Fruit fly (Drosophila melanogaster) whole organism, embryonic: ENCODE results near the gene upSET.

Source experiments
- ATbp ChIP-seq: fragments of 200-800 bp; sonication (Bioruptor generic); optimal IDR thresholded peaks from 2 replicates; lab custom pipeline; 2017; ENCODE audit warnings: missing biosample characterization, mild to moderate bottlenecking, missing genetic modification characterization, missing genetic modification reagents
- Abd-B ChIP-seq: fragments of 200-800 bp; sonication (Bioruptor generic); optimal IDR thresholded peaks from 2 replicates; lab custom pipeline; 2018; ENCODE audit warnings: missing biosample characterization, mild to moderate bottlenecking, missing genetic modification characterization, moderate library complexity
- B-H2 ChIP-seq: fragments of 200-800 bp; sonication (Bioruptor generic); optimal IDR thresholded peaks from 2 replicates; lab custom pipeline; 2018; ENCODE audit warnings: missing biosample characterization, mild to moderate bottlenecking, missing genetic modification characterization
- Blimp-1 ChIP-seq: fragments of 200-800 bp; sonication (Bioruptor generic); optimal IDR thresholded peaks from 3 replicates; lab custom pipeline; 2018; ENCODE audit warnings: missing biosample characterization, missing genetic modification characterization, mild to moderate bottlenecking, moderate library complexity, missing genetic modification reagents
- BtbVII ChIP-seq: fragments of 200-800 bp; sonication (Bioruptor generic); optimal IDR thresholded peaks from 3 replicates; lab custom pipeline; 2017; ENCODE audit warnings: missing biosample characterization, mild to moderate bottlenecking, missing genetic modification characterization
- CG11456 ChIP-seq: fragments of 200-800 bp; sonication (Bioruptor generic); IDR thresholded peaks from 3 replicates; pipeline ENCODE4 v1.3.6; 2022; ENCODE audit warnings: missing biosample characterization, missing genetic modification characterization
- CG13894 ChIP-seq: fragments of 200-800 bp; sonication (Bioruptor generic); optimal IDR thresholded peaks from 3 replicates; lab custom pipeline; 2018; ENCODE audit warnings: missing biosample characterization, mild to moderate bottlenecking, missing genetic modification characterization, moderate library complexity
- CG14667 ChIP-seq: fragments of 200-800 bp; sonication (Bioruptor generic); IDR thresholded peaks from 2 replicates; pipeline ENCODE4 v1.3.6; 2022; ENCODE audit warnings: missing biosample characterization, missing genetic modification characterization
- CG2116 ChIP-seq: fragments of 200-800 bp; sonication (Bioruptor generic); optimal IDR thresholded peaks from 3 replicates; lab custom pipeline; 2018; ENCODE audit warnings: missing biosample characterization, mild to moderate bottlenecking, missing genetic modification characterization
- CG2712 ChIP-seq: fragments of 200-800 bp; optimal IDR thresholded peaks from 3 replicates; lab custom pipeline; 2019; ENCODE audit warnings: missing biosample characterization, mild to moderate bottlenecking, missing genetic modification characterization, moderate library complexity
- CG3407 ChIP-seq: fragments of 200-800 bp; sonication (Bioruptor generic); optimal IDR thresholded peaks from 2 replicates; lab custom pipeline; 2018; ENCODE audit warnings: missing biosample characterization, mild to moderate bottlenecking, missing genetic modification characterization
- CG3847 ChIP-seq: fragments of 200-800 bp; sonication (Bioruptor generic); IDR thresholded peaks from 2 replicates; pipeline ENCODE4 v1.3.6; 2022; ENCODE audit warnings: missing biosample characterization, missing genetic modification characterization
- CG4820 ChIP-seq: fragments of 200-800 bp; sonication (Bioruptor generic); optimal IDR thresholded peaks from 3 replicates; lab custom pipeline; 2016; ENCODE audit warnings: missing biosample characterization, missing genetic modification characterization
- CG4854 ChIP-seq: fragments of 200-800 bp; sonication (Bioruptor generic); optimal IDR thresholded peaks from 2 replicates; lab custom pipeline; 2016; ENCODE audit warnings: missing biosample characterization, missing genetic modification characterization, inconsistent platforms
- CG5180 ChIP-seq: fragments of 200-800 bp; sonication (Bioruptor generic); optimal IDR thresholded peaks from 3 replicates; lab custom pipeline; 2017; ENCODE audit warnings: missing biosample characterization, missing genetic modification characterization, mild to moderate bottlenecking, moderate library complexity, missing genetic modification reagents
- CG6813 ChIP-seq: fragments of 200-800 bp; sonication (Bioruptor generic); optimal IDR thresholded peaks from 2 replicates; lab custom pipeline; 2017; ENCODE audit warnings: missing biosample characterization, missing genetic modification characterization, mild to moderate bottlenecking, moderate library complexity, missing genetic modification reagents
- CG7928 ChIP-seq: fragments of 200-800 bp; sonication (Bioruptor generic); optimal IDR thresholded peaks from 2 replicates; lab custom pipeline; 2017; ENCODE audit warnings: missing biosample characterization, mild to moderate bottlenecking, missing genetic modification characterization
- CG8281 ChIP-seq: fragments of 200-800 bp; sonication (Bioruptor generic); optimal IDR thresholded peaks from 2 replicates; lab custom pipeline; 2018; ENCODE audit warnings: missing biosample characterization, mild to moderate bottlenecking, missing genetic modification characterization, moderate library complexity
- Dek ChIP-seq: fragments of 200-800 bp; sonication (Bioruptor generic); optimal IDR thresholded peaks from 3 replicates; lab custom pipeline; 2019; ENCODE audit warnings: missing biosample characterization, mild to moderate bottlenecking, missing genetic modification characterization, moderate library complexity
- Dp ChIP-seq: fragments of 200-800 bp; sonication (Bioruptor generic); optimal IDR thresholded peaks from 2 replicates; lab custom pipeline; 2018; ENCODE audit warnings: missing biosample characterization, mild to moderate bottlenecking, missing genetic modification characterization, moderate library complexity
- Drgx ChIP-seq: fragments of 200-800 bp; sonication (Bioruptor generic); IDR thresholded peaks from 2 replicates; pipeline ENCODE4 v1.3.6; 2022; ENCODE audit warnings: missing biosample characterization, missing genetic modification characterization
- Fer1 ChIP-seq: fragments of 200-800 bp; sonication (Bioruptor generic); optimal IDR thresholded peaks from 2 replicates; lab custom pipeline; 2017; ENCODE audit warnings: missing biosample characterization, mild to moderate bottlenecking, missing genetic modification characterization
- HmgD ChIP-seq: fragments of 200-800 bp; sonication (Bioruptor generic); optimal IDR thresholded peaks from 3 replicates; lab custom pipeline; 2016; ENCODE audit warnings: missing biosample characterization, missing genetic modification characterization
- Hr3 ChIP-seq: fragments of 200-800 bp; sonication (Bioruptor generic); optimal IDR thresholded peaks from 3 replicates; lab custom pipeline; 2016; ENCODE audit warnings: missing biosample characterization, missing genetic modification characterization
- MBD-R2 ChIP-seq: fragments of 200-800 bp; sonication (Bioruptor generic); IDR thresholded peaks from 2 replicates; pipeline ENCODE4 v1.3.6; 2022; ENCODE audit warnings: missing biosample characterization, missing genetic modification characterization
- Nf-YA ChIP-seq: fragments of 200-800 bp; sonication (Bioruptor generic); IDR thresholded peaks from 2 replicates; pipeline ENCODE4 v1.3.6; 2022; ENCODE audit warnings: missing biosample characterization, missing genetic modification characterization
- Opbp ChIP-seq: fragments of 200-800 bp; sonication (Bioruptor generic); IDR thresholded peaks from 3 replicates; pipeline ENCODE4 v1.3.6; 2022; ENCODE audit warnings: missing biosample characterization, missing genetic modification characterization; ENCODE audit not compliant: partially characterized antibody
- Ravus ChIP-seq: fragments of 200-800 bp; sonication (Bioruptor generic); IDR thresholded peaks from 2 replicates; pipeline ENCODE4 v1.3.6; 2022; ENCODE audit warnings: missing biosample characterization, missing genetic modification characterization
- Tbp ChIP-seq: fragments of >200 bp; optimal IDR thresholded peaks from 2 replicates; lab custom pipeline; 2018; ENCODE audit warnings: missing biosample characterization, missing genetic modification characterization
- Xrp1 ChIP-seq: fragments of 200-800 bp; sonication (Bioruptor generic); IDR thresholded peaks from 2 replicates; pipeline ENCODE4 v1.3.6; 2022; ENCODE audit warnings: missing biosample characterization, missing genetic modification characterization
- amos ChIP-seq: fragments of 200-800 bp; sonication (Bioruptor generic); IDR thresholded peaks from 2 replicates; pipeline ENCODE4 v1.3.6; 2022; ENCODE audit warnings: missing biosample characterization, missing genetic modification characterization; ENCODE audit not compliant: partially characterized antibody
- ap ChIP-seq: fragments of 200-800 bp; sonication (Bioruptor generic); IDR thresholded peaks from 2 replicates; pipeline ENCODE4 v1.3.6; 2022; ENCODE audit warnings: missing biosample characterization, missing genetic modification characterization
- ase ChIP-seq: fragments of 200-800 bp; sonication (Bioruptor generic); IDR thresholded peaks from 3 replicates; pipeline ENCODE4 v1.3.6; 2022; ENCODE audit warnings: missing biosample characterization, missing genetic modification characterization
- cato ChIP-seq: fragments of 200-800 bp; sonication (Bioruptor generic); optimal IDR thresholded peaks from 2 replicates; lab custom pipeline; 2016; ENCODE audit warnings: missing biosample characterization, missing genetic modification characterization, borderline replicate concordance
- dan ChIP-seq: fragments of 200-800 bp; sonication (Bioruptor generic); IDR thresholded peaks from 2 replicates; pipeline ENCODE4 v1.3.6; 2022; ENCODE audit warnings: missing biosample characterization, missing genetic modification characterization
- danr ChIP-seq: fragments of 200-800 bp; sonication (Bioruptor generic); IDR thresholded peaks from 2 replicates; pipeline ENCODE4 v1.3.6; 2022; ENCODE audit warnings: missing biosample characterization, missing genetic modification characterization
- eve ChIP-seq, 2 experiments: fragments of >200 bp; optimal IDR thresholded peaks; 2 replicates each; lab custom pipeline; 2017; ENCODE audit warnings: missing biosample characterization in 2 of 2, missing genetic modification characterization in 2 of 2
- hth ChIP-seq: fragments of >200 bp; optimal IDR thresholded peaks from 2 replicates; lab custom pipeline; 2017; ENCODE audit warnings: inconsistent platforms
- kah ChIP-seq: fragments of 200-800 bp; sonication (Bioruptor generic); optimal IDR thresholded peaks from 2 replicates; lab custom pipeline; 2018; ENCODE audit warnings: missing biosample characterization, mild to moderate bottlenecking, missing genetic modification characterization
- kni ChIP-seq: fragments of 200-800 bp; sonication (Bioruptor generic); optimal IDR thresholded peaks from 3 replicates; lab custom pipeline; 2017; ENCODE audit warnings: mild to moderate bottlenecking, missing biosample characterization, missing genetic modification reagents, missing genetic modification characterization
- lab ChIP-seq: fragments of 200-800 bp; sonication (Bioruptor generic); optimal IDR thresholded peaks from 3 replicates; lab custom pipeline; 2017; ENCODE audit warnings: missing biosample characterization, missing genetic modification characterization, mild to moderate bottlenecking, moderate library complexity, missing genetic modification reagents
- maf-S ChIP-seq: fragments of 200-800 bp; sonication (Bioruptor generic); optimal IDR thresholded peaks from 2 replicates; lab custom pipeline; 2016; ENCODE audit warnings: missing biosample characterization, missing genetic modification characterization
- peb ChIP-seq: fragments of 200-800 bp; sonication (Bioruptor generic); IDR thresholded peaks from 2 replicates; pipeline ENCODE4 v1.3.6; 2022; ENCODE audit warnings: missing biosample characterization, missing genetic modification characterization
- pum ChIP-seq: fragments of 200-800 bp; sonication (Bioruptor generic); optimal IDR thresholded peaks from 2 replicates; lab custom pipeline; 2016; ENCODE audit warnings: missing biosample characterization, missing genetic modification characterization
- row ChIP-seq: fragments of 200-800 bp; sonication (Bioruptor generic); IDR thresholded peaks from 3 replicates; pipeline ENCODE4 v1.3.6; 2022; ENCODE audit warnings: missing biosample characterization, missing genetic modification characterization
- scrt ChIP-seq: fragments of 200-800 bp; sonication (Bioruptor generic); optimal IDR thresholded peaks from 2 replicates; lab custom pipeline; 2018; ENCODE audit warnings: missing biosample characterization, mild to moderate bottlenecking, missing genetic modification characterization, moderate library complexity
- sima ChIP-seq: fragments of 200-800 bp; sonication (Bioruptor generic); optimal IDR thresholded peaks from 2 replicates; lab custom pipeline; 2016; ENCODE audit warnings: missing biosample characterization, missing genetic modification characterization
- sqz ChIP-seq: fragments of 200-800 bp; sonication (Bioruptor generic); optimal IDR thresholded peaks from 3 replicates; lab custom pipeline; 2018; ENCODE audit warnings: missing biosample characterization, mild to moderate bottlenecking, missing genetic modification characterization
- z ChIP-seq: fragments of 200-800 bp; sonication (Bioruptor generic); IDR thresholded peaks from 3 replicates; pipeline ENCODE4 v1.3.6; 2022; ENCODE audit warnings: missing biosample characterization, missing genetic modification characterization
- zen2 ChIP-seq: fragments of 200-800 bp; sonication (Bioruptor generic); IDR thresholded peaks from 3 replicates; pipeline ENCODE4 v1.3.6; 2022; ENCODE audit warnings: missing biosample characterization, missing genetic modification characterization; ENCODE audit not compliant: partially characterized antibody

The upSET gene

DNA sequence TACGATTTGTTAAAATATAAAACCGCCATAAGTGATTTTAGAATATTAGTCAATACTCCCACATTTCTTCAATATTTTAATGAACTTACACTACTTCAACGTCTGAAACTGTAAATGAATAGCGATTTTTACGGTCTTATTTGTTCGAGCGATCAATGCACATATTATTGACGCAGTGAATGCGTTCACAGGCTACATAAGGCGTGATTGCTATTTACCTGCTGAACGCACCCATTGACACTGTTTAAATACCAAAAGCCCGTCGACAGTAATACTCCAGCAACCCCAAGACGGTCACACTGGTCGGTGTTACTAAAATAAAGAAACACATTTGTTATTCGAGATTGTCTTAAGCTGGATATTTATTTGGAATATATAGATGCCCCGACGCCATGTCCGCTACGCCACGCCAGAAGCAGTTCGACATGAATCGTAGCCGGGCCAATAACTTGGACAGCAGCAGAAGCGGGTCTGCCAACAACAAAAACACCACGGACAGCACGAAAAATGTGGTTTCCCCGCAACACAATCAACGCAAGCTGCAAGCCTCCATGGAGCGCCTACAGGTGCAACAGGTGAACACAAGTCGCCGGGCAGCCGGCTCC lies 49.1 kb downstream of the upSET start, which contains the start of gene CG6833 (continued):
- TF ChIP-seq Nf-YA, result no peak; the same call in 1 of the 2 replicates
- no peak for TF ChIP-seq hth (lab: Kevin White, UChicago)
- no peak for TF ChIP-seq kni (GFP tag; lab: Kevin White, UChicago)
- no peak for TF ChIP-seq Opbp (GFP tag; lab: Robert Waterston, UW)
- TF ChIP-seq Blimp-1 (GFP tag; lab: Kevin White, UChicago), result peak; percentile 56
- TF ChIP-seq MBD-R2 (GFP tag; lab: Robert Waterston, UW), result peak; percentile 93
- TF ChIP-seq lab (GFP tag; lab: Kevin White, UChicago), result peak; percentile 74
- TF ChIP-seq CG2116 (GFP tag; lab: Kevin White, UChicago), result peak; percentile 30
- peak; percentile 0 for TF ChIP-seq sima
- peak; percentile 67 for TF ChIP-seq Hr3 (GFP tag; lab: Kevin White, UChicago)
- peak; percentile 34 for TF ChIP-seq B-H2
- TF ChIP-seq amos (GFP tag; lab: Robert Waterston, UW), result no peak
- no peak for TF ChIP-seq ATbp (GFP tag; lab: Kevin White, UChicago)
- TF ChIP-seq CG8281, result peak; percentile 15
- TF ChIP-seq BtbVII, result no peak
- TF ChIP-seq CG14667 (GFP tag; lab: Robert Waterston, UW), result peak; percentile 57
- peak; percentile 89 for TF ChIP-seq CG11456
- TF ChIP-seq danr, result peak; percentile 60
- TF ChIP-seq cato (GFP tag; lab: Kevin White, UChicago), result peak; percentile 8
- no peak for TF ChIP-seq Tbp (GFP tag; lab: Kevin White, UChicago)
- peak; percentile 32 for TF ChIP-seq Ravus
- no peak for TF ChIP-seq sqz
- no peak for TF ChIP-seq CG3407 (GFP tag; lab: Kevin White, UChicago)
- no peak for TF ChIP-seq z (GFP tag; lab: Robert Waterston, UW)
- TF ChIP-seq Drgx, result peak; percentile 57
- peak; percentile 57 for TF ChIP-seq peb (GFP tag; lab: Robert Waterston, UW)
- TF ChIP-seq CG4854 (GFP tag; lab: Kevin White, UChicago), result peak; percentile 60
- peak; percentile 37 for TF ChIP-seq Dek
- TF ChIP-seq CG7928 (GFP tag; lab: Kevin White, UChicago), result peak; percentile 4
- TF ChIP-seq zen2 (GFP tag; lab: Robert Waterston, UW), result no peak
- no peak for TF ChIP-seq CG13894 (tag; lab: Kevin White, UChicago)
- TF ChIP-seq ase (GFP tag; lab: Robert Waterston, UW), result peak; percentile 67; the same call in 2 of the 3 replicates
- no peak for TF ChIP-seq kah (GFP tag; lab: Kevin White, UChicago)
- peak; percentile 48; the same call in 1 of the 2 replicates for TF ChIP-seq ap (GFP tag; lab: Robert Waterston, UW)
- peak; percentile 76 for TF ChIP-seq CG3847 (GFP tag; lab: Robert Waterston, UW)
- TF ChIP-seq eve (GFP tag; optimal IDR thresholded peaks at IDR 0.05; lab: Kevin White, UChicago), result no peak
- TF ChIP-seq scrt, result peak; percentile 57
- TF ChIP-seq CG5180, result no peak
- peak; percentile 89 for TF ChIP-seq HmgD (GFP tag; lab: Kevin White, UChicago)
- TF ChIP-seq Xrp1 (GFP tag; lab: Robert Waterston, UW), result peak; percentile 80
- TF ChIP-seq CG4820 (GFP tag; lab: Kevin White, UChicago), result peak; percentile 69
- TF ChIP-seq Fer1, result peak; percentile 59
- TF ChIP-seq dan (GFP tag; lab: Robert Waterston, UW), result no peak
- TF ChIP-seq row (GFP tag; lab: Robert Waterston, UW), result peak; percentile 92
- peak; percentile 60 for TF ChIP-seq maf-S (GFP tag; lab: Kevin White, UChicago)
- TF ChIP-seq Dp (GFP tag; lab: Kevin White, UChicago), result peak; percentile 19
- peak; percentile 69 for TF ChIP-seq Abd-B (GFP tag; lab: Kevin White, UChicago)
- TF ChIP-seq CG2712 (tag; lab: Kevin White, UChicago), result peak; percentile 73
- peak; percentile 82 for TF ChIP-seq pum (GFP tag; lab: Kevin White, UChicago)
- TF ChIP-seq CG6813 (GFP tag; lab: Kevin White, UChicago), result peak; percentile 45
